Fruit fly (Drosophila melanogaster): ENCODE data around the gene chinmo.

The chinmo gene

dm6 chr2L:1629206-1629959, 21.7 kb upstream of the chinmo start (continued):
- TF ChIP-seq CG5180 (GFP tag; optimal IDR thresholded peaks at IDR 0.05) (no peak), Dref (GFP tag; IDR thresholded peaks at IDR 0.05) (no peak), crol (GFP tag; IDR thresholded peaks at IDR 0.05) (peak; percentile 50; the same call in 1 of the 2 replicates), D (optimal IDR thresholded peaks at IDR 0.05) (no peak), D (GFP tag; optimal IDR thresholded peaks at IDR 0.05) (no peak), CG15696 (tag; optimal IDR thresholded peaks at IDR 0.05) (no peak), CG18011 (GFP tag; optimal IDR thresholded peaks at IDR 0.05) (no peak), exex (tag; optimal IDR thresholded peaks at IDR 0.05) (peak; percentile 16), seq (GFP tag; IDR thresholded peaks at IDR 0.05) (peak; percentile 42; the same call in 1 of the 2 replicates), gem (tag; optimal IDR thresholded peaks at IDR 0.05) (peak; percentile 76), CG14050 (GFP tag; IDR thresholded peaks at IDR 0.05) (0 out of 3 replicates have a peak, but pooled peaks have one; percentile 16), Hr39 (optimal IDR thresholded peaks at IDR 0.05) (no peak), Dll (GFP tag; IDR thresholded peaks at IDR 0.05; ENCODE audit: partially characterized antibody) (no peak), CG11504 (tag; optimal IDR thresholded peaks at IDR 0.05) (peak; percentile 76), H2.0 (GFP tag; IDR thresholded peaks at IDR 0.05) (0 out of 2 replicates have a peak, but pooled peaks have one; percentile 42), CG9727 (GFP tag; optimal IDR thresholded peaks at IDR 0.05) (peak; percentile 37), Bdp1 (GFP tag; optimal IDR thresholded peaks at IDR 0.05) (no peak), dmrt11E (tag; optimal IDR thresholded peaks at IDR 0.05) (no peak), CG8765 (GFP tag; IDR thresholded peaks at IDR 0.05) (no peak; the same call in 1 of the 2 replicates), eve (GFP tag; optimal IDR thresholded peaks at IDR 0.05) (peak in 1 of 2 experiments; percentile 7), org-1 (GFP tag; optimal IDR thresholded peaks at IDR 0.05) (peak; percentile 33), CG12744 (GFP tag; optimal IDR thresholded peaks at IDR 0.05) (no peak), Sin3A (optimal IDR thresholded peaks at IDR 0.05) (no peak), dpn (GFP tag; optimal IDR thresholded peaks at IDR 0.05) (peak; percentile 24 to 50), CG10366 (GFP tag; IDR thresholded peaks at IDR 0.05) (peak; percentile 64; the same call in 1 of the 2 replicates), Pdp1 (GFP tag; optimal IDR thresholded peaks at IDR 0.05) (peak; percentile 30 to 55), ftz-f1 (GFP tag; optimal IDR thresholded peaks at IDR 0.05) (peak; percentile 51), CrebB (tag; optimal IDR thresholded peaks at IDR 0.05) (peak; percentile 18), nerfin-2 (GFP tag; IDR thresholded peaks at IDR 0.05; ENCODE audit: partially characterized antibody) (no peak), CG11247 (GFP tag; IDR thresholded peaks at IDR 0.05) (peak; percentile 38; the same call in 1 of the 2 replicates), Ptx1 (GFP tag; IDR thresholded peaks at IDR 0.05) (peak; percentile 66), Aef1 (GFP tag; IDR thresholded peaks at IDR 0.05) (peak; percentile 41; the same call in 2 of the 3 replicates), pum (GFP tag; optimal IDR thresholded peaks at IDR 0.05) (no peak), gsb (GFP tag; IDR thresholded peaks at IDR 0.05) (peak; percentile 70), Hmr (GFP tag; optimal IDR thresholded peaks at IDR 0.05) (peak; percentile 80), crp (GFP tag; optimal IDR thresholded peaks at IDR 0.05) (no peak), ewg (GFP tag; optimal IDR thresholded peaks at IDR 0.05) (peak; percentile 35), CG1647 (GFP tag; optimal IDR thresholded peaks at IDR 0.05) (peak; percentile 43), CG6765 (GFP tag; optimal IDR thresholded peaks at IDR 0.05) (no peak), CG9797 (GFP tag; optimal IDR thresholded peaks at IDR 0.05) (no peak), Drgx (GFP tag; IDR thresholded peaks at IDR 0.05) (peak; percentile 35; the same call in 1 of the 2 replicates), Adf1 (GFP tag; IDR thresholded peaks at IDR 0.05) (peak; percentile 36; the same call in 1 of the 2 replicates), fru (optimal IDR thresholded peaks at IDR 0.05) (no peak), en (GFP tag; optimal IDR thresholded peaks at IDR 0.05) (no peak), CG12659 (GFP tag; optimal IDR thresholded peaks at IDR 0.05) (peak; percentile 59), Oaz (GFP tag; IDR thresholded peaks at IDR 0.05) (peak; percentile 50; the same call in 1 of the 2 replicates), onecut (GFP tag; IDR thresholded peaks at IDR 0.05) (0 out of 2 replicates have a peak, but pooled peaks have one; percentile 7), CG17328 (GFP tag; IDR thresholded peaks at IDR 0.05) (peak; percentile 55; the same call in 1 of the 2 replicates), NfI (GFP tag; optimal IDR thresholded peaks at IDR 0.05) (peak; percentile 69), CG6654 (GFP tag; optimal IDR thresholded peaks at IDR 0.05) (no peak)
